Worm (Caenorhabditis elegans): Measurements from ENCODE around the gene F52D2.5.

DNA sequence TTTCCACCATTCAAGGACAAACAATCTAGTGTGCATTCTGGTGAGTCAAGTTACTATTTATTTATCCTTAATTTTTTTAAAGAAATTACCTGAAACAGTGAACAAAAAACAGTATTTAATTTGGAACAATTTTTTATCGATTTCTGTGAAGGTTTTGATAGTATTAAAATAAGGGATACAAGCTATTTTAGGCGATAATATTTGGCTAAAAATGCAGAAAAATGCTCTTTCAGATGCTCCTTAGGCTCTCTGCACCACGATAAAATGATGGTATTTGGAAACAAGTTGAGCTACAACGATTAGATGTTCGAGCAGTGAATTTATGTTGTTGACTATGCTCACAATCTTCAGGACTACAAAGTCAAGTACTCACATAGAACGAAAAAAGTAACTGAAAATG, 1.1 kb upstream of the F52D2.5 start, which contains the start of gene F52D2.6:
- TF ChIP-seq mbf-1 (tag; optimal IDR thresholded peaks at IDR 0.05) (no peak), nhr-11 (tag; optimal IDR thresholded peaks at IDR 0.05) (no peak), zag-1 (tag; optimal IDR thresholded peaks at IDR 0.05) (no peak), mdl-1 (tag; optimal IDR thresholded peaks at IDR 0.05) (no peak), F13H6.1 (tag; optimal IDR thresholded peaks at IDR 0.05) (no peak), nhr-6 (tag; optimal IDR thresholded peaks at IDR 0.05) (no peak), nhr-237 (tag; optimal IDR thresholded peaks at IDR 0.05) (no peak), fos-1 (tag; optimal IDR thresholded peaks at IDR 0.05) (no peak), lin-13 (GFP tag; optimal IDR thresholded peaks at IDR 0.05) (no peak), ama-1 (optimal IDR thresholded peaks at IDR 0.05) (no peak), ceh-16 (tag; optimal IDR thresholded peaks at IDR 0.05) (no peak)
